Worm (Caenorhabditis elegans) whole organism, young adult: ENCODE measurements around the gene srlf-10.
"Not testable (repeated sequence)": the region's sequence is repeated elsewhere in the genome, so short reads cannot be mapped to it uniquely, and the experiment has no call there.

Experiments used
- F49E8.2 ChIP-seq: sonication (generic microtip); optimal IDR thresholded peaks from 3 replicates; lab custom pipeline; 2017; ENCODE audit warnings: missing genetic modification characterization, mild to moderate bottlenecking, missing compliant biosample characterization, antibody characterized with exemption, moderate library complexity; ENCODE audit not compliant: insufficient read depth
- cebp-2 ChIP-seq: fragments of 200-800 bp; sonication (Bioruptor generic); IDR thresholded peaks from 2 replicates; pipeline ENCODE4 v1.3.6; 2022; ENCODE audit warnings: missing genetic modification characterization, missing compliant biosample characterization
- nhr-179 ChIP-seq: sonication (generic microtip); optimal IDR thresholded peaks from 2 replicates; lab custom pipeline; 2016; ENCODE audit warnings: mild to moderate bottlenecking, missing genetic modification characterization, missing compliant biosample characterization
- rec-8 ChIP-seq, 2 experiments: sonication (generic microtip); optimal IDR thresholded peaks; 2 replicates each; lab custom pipeline; 2016; ENCODE audit warnings: mild to moderate bottlenecking in 2 of 2, missing genetic modification characterization in 2 of 2, missing genetic modification reagents in 2 of 2, missing genotype in 2 of 2, missing biosample characterization in 1 of 2, missing compliant biosample characterization in 1 of 2, moderate library complexity in 1 of 2
- snpc-4 ChIP-seq, 5 experiments: fragments of 150-350 bp in 1 of 5; sonication (generic microtip) in 4 of 5; optimal IDR thresholded peaks; 2 replicates each; lab custom pipeline; 2014 to 2018; ENCODE audit warnings: missing genetic modification characterization in 5 of 5, missing biosample characterization in 3 of 5, antibody characterized with exemption in 2 of 5, mild to moderate bottlenecking in 2 of 5, missing compliant biosample characterization in 2 of 5, missing genotype in 2 of 5, moderate library complexity in 2 of 5, missing genetic modification reagents in 1 of 5
- xnd-1 ChIP-seq: sonication (generic microtip); optimal IDR thresholded peaks from 2 replicates; lab custom pipeline; 2016; ENCODE audit warnings: missing genotype, missing genetic modification reagents, missing genetic modification characterization, missing compliant biosample characterization
- ztf-28 ChIP-seq: fragments of 200-800 bp; sonication (Bioruptor generic); IDR thresholded peaks from 2 replicates; pipeline ENCODE4 v1.3.6; 2022; ENCODE audit warnings: missing genetic modification reagents, missing genetic modification characterization, missing compliant biosample characterization

DNA sequence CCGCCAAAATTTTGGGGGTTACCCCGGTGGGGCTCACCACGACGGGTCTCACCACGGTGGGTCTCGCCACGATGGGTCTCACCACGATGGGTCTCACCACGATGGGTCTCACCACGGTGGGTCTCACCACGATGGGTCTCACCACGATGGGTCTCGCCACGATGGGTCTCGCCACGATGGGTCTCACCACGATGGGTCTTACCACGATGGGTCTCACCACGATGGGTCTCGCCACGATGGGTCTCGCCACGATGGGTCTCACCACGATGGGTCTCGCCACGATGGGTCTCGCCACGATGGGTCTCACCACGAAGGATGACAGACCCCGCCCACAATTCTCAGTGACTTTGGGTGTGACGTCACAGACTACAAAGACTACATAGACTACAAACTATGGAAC lies 46.2 kb downstream of the srlf-10 start:
- TF ChIP-seq ztf-28; snpc-4 (GFP tag; optimal IDR thresholded peaks at IDR 0.05; lab: Kevin White, UChicago); snpc-4 (tag; optimal IDR thresholded peaks at IDR 0.05; lab: Kevin White, UChicago); F49E8.2 (tag; lab: Kevin White, UChicago); cebp-2 (GFP tag; lab: Robert Waterston, UW); rec-8 (tag; optimal IDR thresholded peaks at IDR 0.05; lab: Kevin White, UChicago); nhr-179 (tag; lab: Kevin White, UChicago); xnd-1 (tag; lab: Kevin White, UChicago): not testable (repeated sequence)
